Fruit fly (Drosophila melanogaster): ENCODE data around the gene CG16812.

DNA sequence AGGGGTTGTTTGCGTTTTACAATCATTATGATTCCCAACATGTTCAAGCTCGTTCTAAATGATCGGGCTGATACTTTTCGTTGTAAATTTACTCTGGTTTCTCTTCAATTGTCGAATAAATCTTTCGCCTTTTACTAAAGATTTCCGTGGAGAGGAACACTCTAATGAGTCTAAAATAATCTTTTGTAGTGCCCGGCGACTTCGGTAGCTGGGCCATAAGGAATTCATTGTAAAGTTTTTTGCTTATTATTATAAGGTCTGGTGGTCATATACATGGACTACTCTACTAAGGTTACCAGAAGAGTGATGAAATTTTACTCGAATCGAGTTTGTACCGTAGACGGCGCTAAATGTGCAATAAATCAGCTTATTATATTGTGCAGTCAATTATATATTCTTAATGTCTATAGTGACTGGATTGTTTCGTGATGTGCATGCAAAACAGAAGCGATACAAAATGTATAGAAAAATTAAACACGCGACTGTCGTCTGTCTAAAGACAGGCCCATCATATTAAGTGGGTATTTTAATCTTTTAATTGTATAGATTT, 22.4 kb downstream of the CG16812 start:
- TF ChIP-seq CG8478 (optimal IDR thresholded peaks at IDR 0.05) (no peak), CTCF (optimal IDR thresholded peaks at IDR 0.05) (no peak)
